Fruit fly (Drosophila melanogaster) whole organism, embryonic: Measurements from ENCODE around the gene PK2-R2.

Experiments
- B-H2 ChIP-seq: fragments of 200-800 bp; sonication (Bioruptor generic); optimal IDR thresholded peaks from 2 replicates; lab custom pipeline; 2018; ENCODE audit warnings: missing biosample characterization, mild to moderate bottlenecking, missing genetic modification characterization
- Bdp1 ChIP-seq: fragments of 200-800 bp; sonication (Bioruptor generic); optimal IDR thresholded peaks from 3 replicates; lab custom pipeline; 2016; ENCODE audit warnings: missing biosample characterization, missing genetic modification characterization
- BtbVII ChIP-seq: fragments of 200-800 bp; sonication (Bioruptor generic); optimal IDR thresholded peaks from 3 replicates; lab custom pipeline; 2017; ENCODE audit warnings: missing biosample characterization, mild to moderate bottlenecking, missing genetic modification characterization
- CG11504 ChIP-seq: fragments of 200-800 bp; sonication (Bioruptor generic); optimal IDR thresholded peaks from 3 replicates; lab custom pipeline; 2019; ENCODE audit warnings: missing biosample characterization, mild to moderate bottlenecking, missing genetic modification characterization, moderate library complexity
- CG11695 ChIP-seq: fragments of 200-800 bp; sonication (Bioruptor generic); IDR thresholded peaks from 3 replicates; pipeline ENCODE4 v1.3.6; 2022; ENCODE audit warnings: missing biosample characterization, missing genetic modification characterization
- CG11723 ChIP-seq: fragments of 200-800 bp; sonication (Bioruptor generic); optimal IDR thresholded peaks from 2 replicates; lab custom pipeline; 2017; ENCODE audit warnings: missing biosample characterization, mild to moderate bottlenecking, missing genetic modification characterization
- CG12942 ChIP-seq: fragments of 200-800 bp; sonication (Bioruptor generic); optimal IDR thresholded peaks from 3 replicates; lab custom pipeline; 2016; ENCODE audit warnings: missing biosample characterization, missing genetic modification characterization
- CG14014 ChIP-seq: fragments of 200-800 bp; sonication (Bioruptor generic); IDR thresholded peaks from 2 replicates; pipeline ENCODE4 v1.3.6; 2022; ENCODE audit warnings: missing biosample characterization, missing genetic modification characterization
- CG14965 ChIP-seq: fragments of 200-800 bp; sonication (Bioruptor generic); optimal IDR thresholded peaks from 2 replicates; lab custom pipeline; 2016; ENCODE audit warnings: missing biosample characterization, missing genetic modification characterization, borderline replicate concordance
- CG15696 ChIP-seq: fragments of 200-800 bp; sonication (Bioruptor generic); optimal IDR thresholded peaks from 2 replicates; lab custom pipeline; 2019; ENCODE audit warnings: missing biosample characterization, mild to moderate bottlenecking, missing genetic modification characterization, moderate library complexity
- CG16863 ChIP-seq: fragments of 200-800 bp; sonication (Bioruptor generic); optimal IDR thresholded peaks from 3 replicates; lab custom pipeline; 2016; ENCODE audit warnings: missing biosample characterization, missing genetic modification characterization
- CG17802 ChIP-seq: fragments of 200-800 bp; sonication (Bioruptor generic); optimal IDR thresholded peaks from 2 replicates; lab custom pipeline; 2018; ENCODE audit warnings: missing biosample characterization, mild to moderate bottlenecking, missing genetic modification characterization, moderate library complexity
- CG17912 ChIP-seq: fragments of 200-800 bp; sonication (Bioruptor generic); optimal IDR thresholded peaks from 2 replicates; lab custom pipeline; 2018; ENCODE audit warnings: missing biosample characterization, mild to moderate bottlenecking, missing genetic modification characterization
- CG2875 ChIP-seq: fragments of 200-800 bp; sonication (Bioruptor generic); optimal IDR thresholded peaks from 2 replicates; lab custom pipeline; 2017; ENCODE audit warnings: missing biosample characterization, mild to moderate bottlenecking, missing genetic modification characterization, missing genetic modification reagents
- CG32772 ChIP-seq: fragments of 200-800 bp; sonication (Bioruptor generic); IDR thresholded peaks from 2 replicates; pipeline ENCODE4 v1.3.6; 2022; ENCODE audit warnings: missing biosample characterization, missing genetic modification characterization
- CG3281 ChIP-seq: fragments of 200-800 bp; sonication (Bioruptor generic); optimal IDR thresholded peaks from 3 replicates; lab custom pipeline; 2017; ENCODE audit warnings: missing biosample characterization, mild to moderate bottlenecking, missing genetic modification characterization
- CG3838 ChIP-seq: fragments of 200-800 bp; sonication (Bioruptor generic); optimal IDR thresholded peaks from 3 replicates; lab custom pipeline; 2016; ENCODE audit warnings: missing biosample characterization, missing genetic modification characterization
- CG4282 ChIP-seq: fragments of 200-800 bp; sonication (Bioruptor generic); optimal IDR thresholded peaks from 2 replicates; lab custom pipeline; 2016; ENCODE audit warnings: missing biosample characterization, missing genetic modification characterization
- CG4328 ChIP-seq: fragments of 200-800 bp; sonication (Bioruptor generic); optimal IDR thresholded peaks from 3 replicates; lab custom pipeline; 2017; ENCODE audit warnings: missing biosample characterization, missing genetic modification reagents, missing genetic modification characterization
- CG4360 ChIP-seq: fragments of 200-800 bp; sonication (Bioruptor generic); IDR thresholded peaks from 2 replicates; pipeline ENCODE4 v1.3.6; 2022; ENCODE audit warnings: missing biosample characterization, missing genetic modification characterization
- CG4617 ChIP-seq: fragments of 200-800 bp; sonication (Bioruptor generic); optimal IDR thresholded peaks from 3 replicates; lab custom pipeline; 2016; ENCODE audit warnings: missing biosample characterization, missing genetic modification characterization, borderline replicate concordance
- CG6654 ChIP-seq: fragments of 200-800 bp; sonication (Bioruptor generic); optimal IDR thresholded peaks from 2 replicates; lab custom pipeline; 2017; ENCODE audit warnings: missing biosample characterization, mild to moderate bottlenecking, missing genetic modification characterization
- Eip74EF ChIP-seq, 2 experiments: fragments of 200-800 bp in 1 of 2; fragments of >200 bp in 1 of 2; sonication (Bioruptor generic) in 1 of 2; optimal IDR thresholded peaks; 2 replicates each; lab custom pipeline; 2017 to 2019; ENCODE audit warnings: missing biosample characterization in 2 of 2, missing genetic modification characterization in 2 of 2, mild to moderate bottlenecking in 1 of 2, moderate library complexity in 1 of 2
- GATAe ChIP-seq: fragments of 200-800 bp; sonication (Bioruptor generic); conservative IDR thresholded peaks from 2 replicates; pipeline ENCODE4 v1.3.6; 2022; ENCODE audit warnings: missing biosample characterization, missing genetic modification characterization
- HLHmδ ChIP-seq: fragments of 200-800 bp; sonication (Bioruptor generic); optimal IDR thresholded peaks from 2 replicates; lab custom pipeline; 2018; ENCODE audit warnings: missing biosample characterization, mild to moderate bottlenecking, missing genetic modification characterization, moderate library complexity
- Hey ChIP-seq: fragments of 200-800 bp; sonication (Bioruptor generic); optimal IDR thresholded peaks from 3 replicates; lab custom pipeline; 2018; ENCODE audit warnings: missing biosample characterization, mild to moderate bottlenecking, missing genetic modification characterization
- Hr78 ChIP-seq, 2 experiments: fragments of 200-800 bp in 1 of 2; fragments of >200 bp in 1 of 2; sonication (Bioruptor generic) in 1 of 2; optimal IDR thresholded peaks; 2 replicates each; lab custom pipeline; 2017 to 2019; ENCODE audit warnings: missing biosample characterization in 2 of 2, missing genetic modification characterization in 2 of 2, mild to moderate bottlenecking in 1 of 2, moderate library complexity in 1 of 2
- Med ChIP-seq: fragments of 200-800 bp; sonication (Bioruptor generic); peaks from one replicate; lab custom pipeline; 2016; ENCODE audit warnings: missing biosample characterization, missing genetic modification characterization, mild to moderate bottlenecking, inconsistent platforms, moderate library complexity
- Rfx ChIP-seq: fragments of 200-800 bp; sonication (Bioruptor generic); IDR thresholded peaks from 2 replicates; pipeline ENCODE4 v1.3.6; 2022; ENCODE audit warnings: missing biosample characterization, missing genetic modification characterization
- Sry-δ ChIP-seq: fragments of 200-800 bp; sonication (Bioruptor generic); optimal IDR thresholded peaks from 2 replicates; lab custom pipeline; 2016; ENCODE audit warnings: missing biosample characterization, missing genetic modification characterization
- bowl ChIP-seq: fragments of 200-800 bp; sonication (Bioruptor generic); IDR thresholded peaks from 2 replicates; pipeline ENCODE4 v1.3.6; 2022; ENCODE audit warnings: missing biosample characterization, missing genetic modification characterization
- da ChIP-seq: fragments of 200-800 bp; sonication (Bioruptor generic); optimal IDR thresholded peaks from 2 replicates; lab custom pipeline; 2016; ENCODE audit warnings: missing biosample characterization, missing genetic modification characterization
- danr ChIP-seq: fragments of 200-800 bp; sonication (Bioruptor generic); IDR thresholded peaks from 2 replicates; pipeline ENCODE4 v1.3.6; 2022; ENCODE audit warnings: missing biosample characterization, missing genetic modification characterization
- disco-r ChIP-seq: fragments of 200-800 bp; sonication (Bioruptor generic); optimal IDR thresholded peaks from 2 replicates; lab custom pipeline; 2016; ENCODE audit warnings: missing biosample characterization, missing genetic modification characterization
- dm ChIP-seq: fragments of 200-800 bp; sonication (Bioruptor generic); optimal IDR thresholded peaks from 3 replicates; lab custom pipeline; 2016; ENCODE audit warnings: missing biosample characterization, missing genetic modification characterization
- exex ChIP-seq: fragments of 200-800 bp; sonication (Bioruptor generic); optimal IDR thresholded peaks from 4 replicates; lab custom pipeline; 2018; ENCODE audit warnings: missing biosample characterization, mild to moderate bottlenecking, missing genetic modification characterization, moderate library complexity
- grn ChIP-seq: fragments of 200-800 bp; sonication (Bioruptor generic); optimal IDR thresholded peaks from 3 replicates; lab custom pipeline; 2017; ENCODE audit warnings: missing biosample characterization, missing genetic modification characterization
- ham ChIP-seq: fragments of 200-800 bp; sonication (Bioruptor generic); IDR thresholded peaks from 2 replicates; pipeline ENCODE4 v1.3.6; 2022; ENCODE audit warnings: missing biosample characterization, missing genetic modification characterization
- kay ChIP-seq: fragments of 200-800 bp; sonication (Bioruptor generic); optimal IDR thresholded peaks from 2 replicates; lab custom pipeline; 2016; ENCODE audit warnings: missing biosample characterization, missing genetic modification characterization
- kni ChIP-seq: fragments of 200-800 bp; sonication (Bioruptor generic); optimal IDR thresholded peaks from 3 replicates; lab custom pipeline; 2017; ENCODE audit warnings: mild to moderate bottlenecking, missing biosample characterization, missing genetic modification reagents, missing genetic modification characterization
- mirr ChIP-seq: fragments of 200-800 bp; sonication (Bioruptor generic); optimal IDR thresholded peaks from 3 replicates; lab custom pipeline; 2018; ENCODE audit warnings: missing biosample characterization, mild to moderate bottlenecking, missing genetic modification characterization
- pb ChIP-seq: fragments of 200-800 bp; sonication (Bioruptor generic); optimal IDR thresholded peaks from 3 replicates; lab custom pipeline; 2016; ENCODE audit warnings: missing biosample characterization, missing genetic modification characterization
- peb ChIP-seq: fragments of 200-800 bp; sonication (Bioruptor generic); IDR thresholded peaks from 2 replicates; pipeline ENCODE4 v1.3.6; 2022; ENCODE audit warnings: missing biosample characterization, missing genetic modification characterization
- scrt ChIP-seq: fragments of 200-800 bp; sonication (Bioruptor generic); optimal IDR thresholded peaks from 2 replicates; lab custom pipeline; 2018; ENCODE audit warnings: missing biosample characterization, mild to moderate bottlenecking, missing genetic modification characterization, moderate library complexity
- sug ChIP-seq: fragments of 200-800 bp; optimal IDR thresholded peaks from 2 replicates; lab custom pipeline; 2019; ENCODE audit warnings: missing biosample characterization, mild to moderate bottlenecking, missing genetic modification characterization, moderate library complexity
- tx ChIP-seq: fragments of 200-800 bp; sonication (Bioruptor generic); optimal IDR thresholded peaks from 2 replicates; lab custom pipeline; 2016; ENCODE audit warnings: missing biosample characterization, missing genetic modification characterization
- vfl ChIP-seq: fragments of 200-800 bp; sonication (Bioruptor generic); optimal IDR thresholded peaks from 2 replicates; lab custom pipeline; 2016; ENCODE audit warnings: missing biosample characterization, missing genetic modification characterization
- zen2 ChIP-seq: fragments of 200-800 bp; sonication (Bioruptor generic); IDR thresholded peaks from 3 replicates; pipeline ENCODE4 v1.3.6; 2022; ENCODE audit warnings: missing biosample characterization, missing genetic modification characterization; ENCODE audit not compliant: partially characterized antibody

The PK2-R2 gene

DNA sequence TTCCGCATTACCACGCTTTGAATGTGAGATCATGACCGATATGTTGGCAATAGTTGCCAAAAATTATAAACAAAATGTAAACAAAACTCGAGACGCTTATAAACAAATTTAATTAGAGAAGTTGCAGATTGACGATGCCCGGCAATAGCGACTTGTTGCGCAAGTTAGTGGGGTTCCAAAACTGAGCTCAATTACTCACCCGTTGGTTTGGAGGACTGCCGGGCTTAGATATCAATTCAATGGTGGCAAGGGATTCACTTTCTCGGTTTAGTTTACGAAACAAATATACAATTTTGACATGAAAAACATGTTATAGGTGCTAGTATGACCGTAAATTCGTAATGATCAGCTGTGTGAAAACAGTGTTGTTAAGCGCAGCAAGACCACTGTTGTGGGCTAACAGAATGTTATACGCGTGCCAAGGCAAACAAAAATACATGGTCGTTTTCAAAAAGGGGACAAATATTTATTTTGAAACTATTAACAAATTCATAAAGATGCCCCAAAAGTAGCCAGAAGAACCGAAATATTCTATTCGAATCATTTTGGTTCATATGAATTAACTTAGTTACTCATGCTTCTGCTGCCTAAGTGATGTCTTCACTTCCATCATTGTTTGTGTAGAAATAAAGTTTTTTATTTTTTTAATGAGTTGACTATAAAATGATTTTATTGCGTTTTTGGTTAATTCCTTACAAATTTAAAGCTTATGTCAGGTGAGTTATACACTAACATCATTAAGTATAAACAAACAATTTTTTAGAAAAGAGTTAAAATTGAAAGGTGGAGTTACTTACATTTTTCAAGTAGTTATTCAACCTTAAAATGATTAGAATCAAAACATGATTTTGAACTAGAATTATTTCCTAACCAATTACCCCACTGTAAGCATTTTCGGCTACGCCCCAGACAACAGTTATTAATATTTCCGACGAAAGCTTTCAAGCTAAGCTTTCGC, 32.9 kb upstream of the PK2-R2 start, which contains the start of gene Elp6 (continued):
- TF ChIP-seq mirr (GFP tag; lab: Kevin White, UChicago) (no peak), CG4282 (no peak), CG17912 (GFP tag; lab: Kevin White, UChicago) (no peak), CG14014 (GFP tag; lab: Robert Waterston, UW) (peak; percentile 60), scrt (GFP tag; lab: Kevin White, UChicago) (peak; percentile 68), CG4617 (GFP tag; lab: Kevin White, UChicago) (no peak), B-H2 (GFP tag; lab: Kevin White, UChicago) (no peak), kni (GFP tag; lab: Kevin White, UChicago) (no peak), CG3838 (GFP tag; lab: Kevin White, UChicago) (no peak), GATAe (GFP tag; lab: Robert Waterston, UW) (no peak), BtbVII (GFP tag; lab: Kevin White, UChicago) (peak; percentile 41), CG11504 (peak; percentile 82), CG6654 (GFP tag; lab: Kevin White, UChicago) (peak; percentile 34), CG3281 (peak; percentile 83), CG11695 (GFP tag; lab: Robert Waterston, UW) (peak; percentile 37; the same call in 1 of the 3 replicates), Med (GFP tag; lab: Kevin White, UChicago) (peak; percentile 77), da (GFP tag; lab: Kevin White, UChicago) (no peak), Hey (tag; lab: Kevin White, UChicago) (no peak), HLHmδ (GFP tag; lab: Kevin White, UChicago) (no peak), CG11723 (GFP tag; lab: Kevin White, UChicago) (no peak), CG12942 (peak; percentile 32), Eip74EF (GFP tag; optimal IDR thresholded peaks at IDR 0.05; lab: Kevin White, UChicago) (peak in 1 of 2 experiments; percentile 25), CG17802 (tag; lab: Kevin White, UChicago) (no peak), ham (GFP tag; lab: Robert Waterston, UW) (no peak), sug (tag; lab: Kevin White, UChicago) (peak; percentile 41), danr (GFP tag; lab: Robert Waterston, UW) (0 out of 2 replicates have a peak, but pooled peaks have one; percentile 43), CG14965 (no peak), grn (GFP tag; lab: Kevin White, UChicago) (no peak), peb (GFP tag; lab: Robert Waterston, UW) (no peak), dm (GFP tag; lab: Kevin White, UChicago) (peak; percentile 54), CG16863 (peak; percentile 44), CG4328 (GFP tag; lab: Kevin White, UChicago) (peak; percentile 24), tx (no peak), CG15696 (tag; lab: Kevin White, UChicago) (no peak), bowl (GFP tag; lab: Robert Waterston, UW) (no peak), Sry-δ (GFP tag; lab: Kevin White, UChicago) (peak; percentile 31), CG32772 (GFP tag; lab: Robert Waterston, UW) (no peak), zen2 (GFP tag; lab: Robert Waterston, UW) (no peak), disco-r (GFP tag; lab: Kevin White, UChicago) (peak; percentile 51), Hr78 (GFP tag; optimal IDR thresholded peaks at IDR 0.05; lab: Kevin White, UChicago) (no peak), Bdp1 (GFP tag; lab: Kevin White, UChicago) (no peak), CG4360 (GFP tag; lab: Robert Waterston, UW) (no peak), vfl (GFP tag; lab: Kevin White, UChicago) (no peak), exex (tag; lab: Kevin White, UChicago) (peak; percentile 33), kay (GFP tag; lab: Kevin White, UChicago) (peak; percentile 29), Rfx (peak; percentile 84), CG2875 (peak; percentile 34), pb (no peak)
